Fruit fly (Drosophila melanogaster): Measurements from ENCODE around the gene mus304.

The mus304 gene

dm6 chr3L:18077649-18078417 is 31.8 kb upstream of the mus304 start:
- no peak for TF ChIP-seq h (optimal IDR thresholded peaks at IDR 0.05)
- no peak for TF ChIP-seq Sin3A (optimal IDR thresholded peaks at IDR 0.05)
- TF ChIP-seq psq (optimal IDR thresholded peaks at IDR 0.05): no peak
- TF ChIP-seq insv (optimal IDR thresholded peaks at IDR 0.05): no peak
- no peak for TF ChIP-seq Myc (optimal IDR thresholded peaks at IDR 0.05)
- TF ChIP-seq ttk (optimal IDR thresholded peaks at IDR 0.05): no peak

- TF ChIP-seq insv (optimal IDR thresholded peaks at IDR 0.05) (no peak), psq (optimal IDR thresholded peaks at IDR 0.05) (no peak), h (optimal IDR thresholded peaks at IDR 0.05) (no peak), Sin3A (optimal IDR thresholded peaks at IDR 0.05) (no peak), Myc (optimal IDR thresholded peaks at IDR 0.05) (no peak), ttk (optimal IDR thresholded peaks at IDR 0.05) (no peak)
Measured at dm6 chr3L:18078614-18079013, 31.0 kb upstream of the mus304 start.

dm6 chr3L:18079123-18079522 is 30.5 kb upstream of the mus304 start:
- TF ChIP-seq h (optimal IDR thresholded peaks at IDR 0.05): no peak
- no peak for TF ChIP-seq Myc (optimal IDR thresholded peaks at IDR 0.05)
- TF ChIP-seq insv (optimal IDR thresholded peaks at IDR 0.05): no peak
- TF ChIP-seq ttk (optimal IDR thresholded peaks at IDR 0.05): no peak
- no peak for TF ChIP-seq Sin3A (optimal IDR thresholded peaks at IDR 0.05)
- TF ChIP-seq psq (optimal IDR thresholded peaks at IDR 0.05): no peak

dm6 chr3L:18079610-18080497 is 29.8 kb upstream of the mus304 start:
- TF ChIP-seq h (optimal IDR thresholded peaks at IDR 0.05) (no peak), insv (optimal IDR thresholded peaks at IDR 0.05) (no peak), ttk (optimal IDR thresholded peaks at IDR 0.05) (no peak), Myc (optimal IDR thresholded peaks at IDR 0.05) (no peak), Sin3A (optimal IDR thresholded peaks at IDR 0.05) (no peak)

dm6 chr3L:18081494-18081893 is 28.1 kb upstream of the mus304 start:
- TF ChIP-seq h (optimal IDR thresholded peaks at IDR 0.05) (no peak), insv (optimal IDR thresholded peaks at IDR 0.05) (no peak), psq (optimal IDR thresholded peaks at IDR 0.05) (no peak), Sin3A (optimal IDR thresholded peaks at IDR 0.05) (no peak), Myc (optimal IDR thresholded peaks at IDR 0.05) (no peak), ttk (optimal IDR thresholded peaks at IDR 0.05) (no peak)

dm6 chr3L:18081957-18082356 is 27.7 kb upstream of the mus304 start:
- TF ChIP-seq h (optimal IDR thresholded peaks at IDR 0.05) (no peak), psq (optimal IDR thresholded peaks at IDR 0.05) (no peak), insv (optimal IDR thresholded peaks at IDR 0.05) (no peak), Sin3A (optimal IDR thresholded peaks at IDR 0.05) (no peak), ttk (optimal IDR thresholded peaks at IDR 0.05) (no peak), Myc (optimal IDR thresholded peaks at IDR 0.05) (no peak)

- no peak for TF ChIP-seq Sin3A (optimal IDR thresholded peaks at IDR 0.05)
Measured at dm6 chr3L:18083402-18083801, 26.2 kb upstream of the mus304 start.

dm6 chr3L:18083994-18084393 is 25.6 kb upstream of the mus304 start:
- TF ChIP-seq insv (optimal IDR thresholded peaks at IDR 0.05) (no peak), Sin3A (optimal IDR thresholded peaks at IDR 0.05) (no peak), ttk (optimal IDR thresholded peaks at IDR 0.05) (no peak), Myc (optimal IDR thresholded peaks at IDR 0.05) (no peak), psq (optimal IDR thresholded peaks at IDR 0.05) (no peak), h (optimal IDR thresholded peaks at IDR 0.05) (no peak)

dm6 chr3L:18086754-18087685 is 22.6 kb upstream of the mus304 start, which contains the start of gene CG34253:
CG34253 (minus strand) TSS chr3L:18087320.
- TF ChIP-seq psq (optimal IDR thresholded peaks at IDR 0.05): no peak
- no peak for TF ChIP-seq Myc (optimal IDR thresholded peaks at IDR 0.05)
- no peak for TF ChIP-seq Sin3A (optimal IDR thresholded peaks at IDR 0.05)
- no peak for TF ChIP-seq ttk (optimal IDR thresholded peaks at IDR 0.05)

dm6 chr3L:18088027-18088426 is 21.6 kb upstream of the mus304 start:
- TF ChIP-seq Sin3A (optimal IDR thresholded peaks at IDR 0.05): no peak
- TF ChIP-seq Myc (optimal IDR thresholded peaks at IDR 0.05): no peak
- no peak for TF ChIP-seq h (optimal IDR thresholded peaks at IDR 0.05)
- TF ChIP-seq insv (optimal IDR thresholded peaks at IDR 0.05): no peak
- no peak for TF ChIP-seq ttk (optimal IDR thresholded peaks at IDR 0.05)
- no peak for TF ChIP-seq psq (optimal IDR thresholded peaks at IDR 0.05)

- TF ChIP-seq ttk (optimal IDR thresholded peaks at IDR 0.05): no peak
- TF ChIP-seq psq (optimal IDR thresholded peaks at IDR 0.05): no peak
- no peak for TF ChIP-seq Myc (optimal IDR thresholded peaks at IDR 0.05)
- TF ChIP-seq h (optimal IDR thresholded peaks at IDR 0.05): no peak
- no peak for TF ChIP-seq Sin3A (optimal IDR thresholded peaks at IDR 0.05)
- no peak for TF ChIP-seq insv (optimal IDR thresholded peaks at IDR 0.05)
Measured at dm6 chr3L:18093875-18094274, 15.7 kb upstream of the mus304 start.

Data from Kc167 (cell line).